Fruit fly (Drosophila melanogaster) whole organism, prepupa: ENCODE measurements around the gene CG33700.
A peak's percentile ranks its signal among the peaks of the same experiment; 100 is the strongest.

ENCODE experiments used
- CG10669 ChIP-seq: fragments of 200-800 bp; sonication (Bioruptor generic); optimal IDR thresholded peaks from 3 replicates; lab custom pipeline; 2018; ENCODE audit warnings: missing biosample characterization, mild to moderate bottlenecking, missing genetic modification characterization, moderate library complexity
- CG11294 ChIP-seq: fragments of 200-800 bp; sonication (Bioruptor generic); IDR thresholded peaks from 2 replicates; pipeline ENCODE4 v1.3.6; 2022; ENCODE audit warnings: missing biosample characterization, missing genetic modification characterization
- CG11762 ChIP-seq: fragments of 200-800 bp; sonication (Bioruptor generic); optimal IDR thresholded peaks from 3 replicates; lab custom pipeline; 2016; ENCODE audit warnings: missing biosample characterization, missing genetic modification characterization; ENCODE audit not compliant: insufficient read depth
- CG15336 ChIP-seq: fragments of 200-800 bp; sonication (Bioruptor generic); IDR thresholded peaks from 2 replicates; pipeline ENCODE4 v1.3.6; 2022; ENCODE audit warnings: missing biosample characterization, missing genetic modification characterization
- CG16779 ChIP-seq: fragments of 200-800 bp; sonication (Bioruptor generic); optimal IDR thresholded peaks from 3 replicates; lab custom pipeline; 2017; ENCODE audit warnings: missing biosample characterization, mild to moderate bottlenecking, missing genetic modification characterization
- CG3032 ChIP-seq: fragments of 200-800 bp; optimal IDR thresholded peaks from 2 replicates; lab custom pipeline; 2019; ENCODE audit warnings: missing biosample characterization, mild to moderate bottlenecking, missing genetic modification characterization, moderate library complexity
- CG31627 ChIP-seq: fragments of 200-800 bp; sonication (Bioruptor generic); optimal IDR thresholded peaks from 3 replicates; lab custom pipeline; 2016; ENCODE audit warnings: missing biosample characterization, missing genetic modification characterization
- CG32006 ChIP-seq: fragments of 200-800 bp; sonication (Bioruptor generic); optimal IDR thresholded peaks from 3 replicates; lab custom pipeline; 2017; ENCODE audit warnings: missing biosample characterization, mild to moderate bottlenecking, missing genetic modification characterization
- CG3919 ChIP-seq: fragments of 200-800 bp; sonication (Bioruptor generic); optimal IDR thresholded peaks from 3 replicates; lab custom pipeline; 2016; ENCODE audit warnings: missing biosample characterization, missing genetic modification characterization
- CG4318 ChIP-seq: fragments of 200-800 bp; sonication (Bioruptor generic); optimal IDR thresholded peaks from 3 replicates; lab custom pipeline; 2017; ENCODE audit warnings: missing biosample characterization, mild to moderate bottlenecking, missing genetic modification characterization
- CG6276 ChIP-seq: fragments of 200-800 bp; sonication (Bioruptor generic); optimal IDR thresholded peaks from 2 replicates; lab custom pipeline; 2017; ENCODE audit warnings: missing biosample characterization, mild to moderate bottlenecking, missing genetic modification characterization
- CG6792 ChIP-seq: fragments of 200-800 bp; sonication (Bioruptor generic); optimal IDR thresholded peaks from 3 replicates; lab custom pipeline; 2016; ENCODE audit warnings: missing biosample characterization, missing genetic modification characterization
- CG6808 ChIP-seq: fragments of 200-800 bp; sonication (Bioruptor generic); optimal IDR thresholded peaks from 3 replicates; lab custom pipeline; 2017; ENCODE audit warnings: missing biosample characterization, missing genetic modification characterization, mild to moderate bottlenecking, moderate library complexity, missing genetic modification reagents
- CG6854 ChIP-seq: fragments of 200-800 bp; sonication (Bioruptor generic); optimal IDR thresholded peaks from 2 replicates; lab custom pipeline; 2017; ENCODE audit warnings: missing biosample characterization, mild to moderate bottlenecking, missing genetic modification characterization
- CG8119 ChIP-seq: fragments of 200-800 bp; sonication (Bioruptor generic); IDR thresholded peaks from 3 replicates; pipeline ENCODE4 v1.3.6; 2022; ENCODE audit warnings: missing biosample characterization, missing genetic modification characterization
- CG8319 ChIP-seq: fragments of 200-800 bp; sonication (Bioruptor generic); optimal IDR thresholded peaks from 3 replicates; lab custom pipeline; 2016; ENCODE audit warnings: missing biosample characterization, missing genetic modification characterization
- CG9139 ChIP-seq: fragments of 200-800 bp; sonication (Bioruptor generic); optimal IDR thresholded peaks from 3 replicates; lab custom pipeline; 2017; ENCODE audit warnings: missing biosample characterization, mild to moderate bottlenecking, missing genetic modification characterization
- Eip75B ChIP-seq: fragments of 200-800 bp; sonication (Bioruptor generic); optimal IDR thresholded peaks from 3 replicates; lab custom pipeline; 2016; ENCODE audit warnings: missing biosample characterization, missing genetic modification characterization
- Eip93F ChIP-seq: fragments of 200-800 bp; sonication (Bioruptor generic); optimal IDR thresholded peaks from 2 replicates; lab custom pipeline; 2016; ENCODE audit warnings: missing biosample characterization, mild to moderate bottlenecking, missing genetic modification characterization
- Ets21C ChIP-seq: fragments of 200-800 bp; sonication (Bioruptor generic); optimal IDR thresholded peaks from 3 replicates; lab custom pipeline; 2016; ENCODE audit warnings: missing biosample characterization, missing genetic modification characterization
- Gug ChIP-seq: fragments of 200-800 bp; sonication (Bioruptor generic); IDR thresholded peaks from 2 replicates; pipeline ENCODE4 v1.3.6; 2022; ENCODE audit warnings: missing biosample characterization, missing genetic modification characterization
- Hr38 ChIP-seq: sonication (Bioruptor generic); optimal IDR thresholded peaks from 2 replicates; lab custom pipeline; 2016; ENCODE audit warnings: missing biosample characterization, missing genetic modification characterization
- Hr39 ChIP-seq: fragments of 200-800 bp; sonication (Bioruptor generic); optimal IDR thresholded peaks from 2 replicates; lab custom pipeline; 2016; ENCODE audit warnings: missing biosample characterization, missing genetic modification characterization
- Lpt ChIP-seq: fragments of 200-800 bp; sonication (Bioruptor generic); optimal IDR thresholded peaks from 3 replicates; lab custom pipeline; 2016; ENCODE audit warnings: missing biosample characterization, missing genetic modification characterization
- Met ChIP-seq: fragments of 200-800 bp; sonication (Bioruptor generic); optimal IDR thresholded peaks from 3 replicates; lab custom pipeline; 2016; ENCODE audit warnings: missing biosample characterization, missing genetic modification characterization
- OdsH ChIP-seq: fragments of 200-800 bp; sonication (Bioruptor generic); optimal IDR thresholded peaks from 3 replicates; lab custom pipeline; 2016; ENCODE audit warnings: missing biosample characterization, missing genetic modification characterization
- Sox102F ChIP-seq: fragments of 200-800 bp; sonication (Bioruptor generic); optimal IDR thresholded peaks from 2 replicates; lab custom pipeline; 2016; ENCODE audit warnings: missing biosample characterization, mild to moderate bottlenecking, missing genetic modification characterization
- Sox15 ChIP-seq: fragments of 200-800 bp; sonication (Bioruptor generic); optimal IDR thresholded peaks from 3 replicates; lab custom pipeline; 2016; ENCODE audit warnings: missing biosample characterization, missing genetic modification characterization
- achi ChIP-seq: fragments of 200-800 bp; sonication (Bioruptor generic); optimal IDR thresholded peaks from 3 replicates; lab custom pipeline; 2016; ENCODE audit warnings: missing biosample characterization, missing genetic modification characterization
- acj6 ChIP-seq: fragments of 200-800 bp; sonication (Bioruptor generic); optimal IDR thresholded peaks from 3 replicates; lab custom pipeline; 2016; ENCODE audit warnings: missing biosample characterization, missing genetic modification characterization
- cyc ChIP-seq: fragments of 200-800 bp; sonication (Bioruptor generic); optimal IDR thresholded peaks from 3 replicates; lab custom pipeline; 2016; ENCODE audit warnings: missing biosample characterization, missing genetic modification characterization
- dac ChIP-seq: fragments of 200-800 bp; sonication (Bioruptor generic); optimal IDR thresholded peaks from 2 replicates; lab custom pipeline; 2017; ENCODE audit warnings: missing biosample characterization, mild to moderate bottlenecking, missing genetic modification characterization
- dsx ChIP-seq: fragments of 200-800 bp; optimal IDR thresholded peaks from 3 replicates; lab custom pipeline; 2019; ENCODE audit warnings: missing biosample characterization, mild to moderate bottlenecking, missing genetic modification characterization, moderate library complexity; ENCODE audit not compliant: poor library complexity, severe bottlenecking
- esn ChIP-seq: fragments of 200-800 bp; sonication (Bioruptor generic); optimal IDR thresholded peaks from 2 replicates; lab custom pipeline; 2016; ENCODE audit warnings: missing biosample characterization, mild to moderate bottlenecking, missing genetic modification characterization, moderate library complexity
- fd59A ChIP-seq: fragments of 200-800 bp; sonication (Bioruptor generic); optimal IDR thresholded peaks from 2 replicates; lab custom pipeline; 2017; ENCODE audit warnings: missing biosample characterization, mild to moderate bottlenecking, missing genetic modification characterization, missing genetic modification reagents
- fd85E ChIP-seq: fragments of 200-800 bp; sonication (Bioruptor generic); optimal IDR thresholded peaks from 3 replicates; lab custom pipeline; 2016; ENCODE audit warnings: missing biosample characterization, missing genetic modification characterization
- fkh ChIP-seq: fragments of 200-800 bp; sonication (Bioruptor generic); optimal IDR thresholded peaks from 3 replicates; lab custom pipeline; 2017; ENCODE audit warnings: missing biosample characterization, mild to moderate bottlenecking, missing genetic modification characterization, moderate library complexity
- lz ChIP-seq: fragments of 200-800 bp; sonication (Bioruptor generic); optimal IDR thresholded peaks from 3 replicates; lab custom pipeline; 2016; ENCODE audit warnings: missing biosample characterization, missing genetic modification characterization
- net ChIP-seq: fragments of 200-800 bp; sonication (Bioruptor generic); optimal IDR thresholded peaks from 3 replicates; lab custom pipeline; 2016; ENCODE audit warnings: missing biosample characterization, missing genetic modification characterization
- pdm3 ChIP-seq: fragments of 200-800 bp; sonication (Bioruptor generic); optimal IDR thresholded peaks from 3 replicates; lab custom pipeline; 2016; ENCODE audit warnings: missing biosample characterization, missing genetic modification characterization
- spab ChIP-seq: fragments of 200-800 bp; sonication (Bioruptor generic); optimal IDR thresholded peaks from 2 replicates; lab custom pipeline; 2017; ENCODE audit warnings: missing biosample characterization, mild to moderate bottlenecking, missing genetic modification characterization, missing genetic modification reagents
- ss ChIP-seq, 2 experiments: fragments of 200-800 bp; sonication (Bioruptor generic); optimal IDR thresholded peaks; 2 replicates in 1 of 2; 3 replicates in 1 of 2; lab custom pipeline; 2017 to 2018; ENCODE audit warnings: mild to moderate bottlenecking in 2 of 2, missing biosample characterization in 2 of 2, missing genetic modification characterization in 2 of 2, moderate library complexity in 1 of 2
- svp ChIP-seq: fragments of 200-800 bp; sonication (Bioruptor generic); peaks from one replicate; lab custom pipeline; 2016; ENCODE audit warnings: missing biosample characterization, missing genetic modification characterization
- topi ChIP-seq: fragments of 200-800 bp; sonication (Bioruptor generic); optimal IDR thresholded peaks from 3 replicates; lab custom pipeline; 2016; ENCODE audit warnings: missing biosample characterization, missing genetic modification characterization
- vri ChIP-seq: fragments of 200-800 bp; sonication (Bioruptor generic); optimal IDR thresholded peaks from 3 replicates; lab custom pipeline; 2016; ENCODE audit warnings: missing biosample characterization, mild to moderate bottlenecking, missing genetic modification characterization

Gene CG33700

dm6 chr3L:9550873-9551580 is 25.7 kb upstream of the CG33700 start (continued):
- TF ChIP-seq CG6854 (GFP tag; lab: Kevin White, UChicago) (peak; percentile 34), CG32006 (GFP tag; lab: Kevin White, UChicago) (no peak), dsx (GFP tag; lab: Kevin White, UChicago) (no peak), CG8119 (GFP tag; lab: Robert Waterston, UW) (0 out of 3 replicates have a peak, but pooled peaks have one; percentile 15), Sox102F (GFP tag; lab: Kevin White, UChicago) (peak; percentile 52), CG15336 (GFP tag; lab: Robert Waterston, UW) (no peak), CG6792 (GFP tag; lab: Kevin White, UChicago) (peak; percentile 21), Gug (GFP tag; lab: Robert Waterston, UW) (no peak), dac (GFP tag; lab: Kevin White, UChicago) (no peak), CG4318 (GFP tag; lab: Kevin White, UChicago) (no peak), pdm3 (GFP tag; lab: Kevin White, UChicago) (peak; percentile 23), topi (peak; percentile 18), CG6276 (no peak), lz (no peak), OdsH (GFP tag; lab: Kevin White, UChicago) (peak; percentile 15), CG6808 (peak; percentile 72), fd85E (GFP tag; lab: Kevin White, UChicago) (peak; percentile 2)

- peak; percentile 82 for TF ChIP-seq CG6808
- TF ChIP-seq cyc (GFP tag; lab: Kevin White, UChicago): peak; percentile 62
- peak; percentile 81 for TF ChIP-seq CG10669
- peak; percentile 83 to 91 for TF ChIP-seq ss (GFP tag; optimal IDR thresholded peaks at IDR 0.05; lab: Kevin White, UChicago)
- TF ChIP-seq CG32006 (GFP tag; lab: Kevin White, UChicago): peak; percentile 68
- peak; percentile 92 for TF ChIP-seq dsx (GFP tag; lab: Kevin White, UChicago)
- TF ChIP-seq fd59A (GFP tag; lab: Kevin White, UChicago): peak; percentile 56
- no peak for TF ChIP-seq CG6854 (GFP tag; lab: Kevin White, UChicago)
- peak; percentile 60 for TF ChIP-seq CG9139
- no peak for TF ChIP-seq Sox15 (GFP tag; lab: Kevin White, UChicago)
- TF ChIP-seq OdsH (GFP tag; lab: Kevin White, UChicago): peak; percentile 48
- peak; percentile 46 for TF ChIP-seq CG8319 (GFP tag; lab: Kevin White, UChicago)
- TF ChIP-seq Ets21C (GFP tag; lab: Kevin White, UChicago): peak; percentile 27
- peak; percentile 55 for TF ChIP-seq achi (GFP tag; lab: Kevin White, UChicago)
- no peak for TF ChIP-seq vri
- TF ChIP-seq Eip75B (GFP tag; lab: Kevin White, UChicago): peak; percentile 76
- TF ChIP-seq CG8119 (GFP tag; lab: Robert Waterston, UW): peak; percentile 75
- peak; percentile 50 for TF ChIP-seq Eip93F (GFP tag; lab: Kevin White, UChicago)
- no peak for TF ChIP-seq fkh (GFP tag; lab: Kevin White, UChicago)
- peak; percentile 42 for TF ChIP-seq CG11294 (GFP tag; lab: Robert Waterston, UW)
- peak; percentile 51 for TF ChIP-seq Lpt (GFP tag; lab: Kevin White, UChicago)
- TF ChIP-seq esn (GFP tag; lab: Kevin White, UChicago): peak; percentile 64
- peak; percentile 43 for TF ChIP-seq CG11762 (GFP tag; lab: Kevin White, UChicago)
- TF ChIP-seq CG3919: peak; percentile 78
- TF ChIP-seq pdm3 (GFP tag; lab: Kevin White, UChicago): peak; percentile 45
- TF ChIP-seq svp (GFP tag; lab: Kevin White, UChicago): peak; percentile 91
- peak; percentile 67 for TF ChIP-seq Met (GFP tag; lab: Kevin White, UChicago)
- TF ChIP-seq dac (GFP tag; lab: Kevin White, UChicago): peak; percentile 13
- peak; percentile 29 for TF ChIP-seq CG31627 (GFP tag; lab: Kevin White, UChicago)
- TF ChIP-seq CG16779 (tag; lab: Kevin White, UChicago): peak; percentile 61
- peak; percentile 59 for TF ChIP-seq CG6792 (GFP tag; lab: Kevin White, UChicago)
- no peak for TF ChIP-seq Sox102F (GFP tag; lab: Kevin White, UChicago)
- peak; percentile 73 for TF ChIP-seq spab (GFP tag; lab: Kevin White, UChicago)
- TF ChIP-seq CG4318 (GFP tag; lab: Kevin White, UChicago): no peak
- peak; percentile 89 for TF ChIP-seq CG3032
- TF ChIP-seq CG15336 (GFP tag; lab: Robert Waterston, UW): peak; percentile 63
- peak; percentile 54 for TF ChIP-seq acj6
- peak; percentile 34 for TF ChIP-seq Hr39
- peak; percentile 51 for TF ChIP-seq net (GFP tag; lab: Kevin White, UChicago)
- no peak for TF ChIP-seq Hr38 (GFP tag; lab: Kevin White, UChicago)
These were observed 24.5 kb upstream of the CG33700 start for dm6 chr3L:9549690-9550303.
